Fruit fly (Drosophila melanogaster) whole organism: ENCODE data around the gene CG3726.

Experiments
- Dll ChIP-seq: fragments of >200 bp; optimal IDR thresholded peaks from 2 replicates; lab custom pipeline; 2017
- psq ChIP-seq: fragments of >200 bp; optimal IDR thresholded peaks from 2 replicates; lab custom pipeline; 2017

dm6 chrX:5977113-5977512, 60.2 kb downstream of the CG3726 start:
- TF ChIP-seq psq (no peak), Dll (lab: Kevin White, UChicago) (no peak)
